Fruit fly (Drosophila melanogaster) whole organism, adult: ENCODE data around the gene SuUR.

ENCODE experiments used
- CG1620 ChIP-seq: fragments of 200-800 bp; sonication (Bioruptor generic); optimal IDR thresholded peaks from 2 replicates; lab custom pipeline; 2016; ENCODE audit warnings: missing biosample characterization, missing genetic modification characterization
- CG7101 ChIP-seq: fragments of 200-800 bp; sonication (Bioruptor generic); optimal IDR thresholded peaks from 2 replicates; lab custom pipeline; 2018; ENCODE audit warnings: missing biosample characterization, mild to moderate bottlenecking, missing genetic modification characterization, moderate library complexity
- Clk ChIP-seq: fragments of 200-800 bp; sonication (Bioruptor generic); optimal IDR thresholded peaks from 2 replicates; lab custom pipeline; 2017; ENCODE audit warnings: missing biosample characterization, missing genetic modification characterization
- Mnt ChIP-seq: fragments of 200-800 bp; sonication (Bioruptor generic); optimal IDR thresholded peaks from 2 replicates; lab custom pipeline; 2016; ENCODE audit warnings: missing biosample characterization, mild to moderate bottlenecking, missing genetic modification characterization
- bab1 ChIP-seq: fragments of 200-800 bp; sonication (Bioruptor generic); optimal IDR thresholded peaks from 3 replicates; lab custom pipeline; 2019; ENCODE audit warnings: missing biosample characterization, mild to moderate bottlenecking, missing genetic modification characterization, moderate library complexity
- kay ChIP-seq: fragments of 200-800 bp; sonication (Bioruptor generic); peaks from one replicate; lab custom pipeline; 2016; ENCODE audit warnings: missing biosample characterization, missing genetic modification characterization, borderline replicate concordance

DNA sequence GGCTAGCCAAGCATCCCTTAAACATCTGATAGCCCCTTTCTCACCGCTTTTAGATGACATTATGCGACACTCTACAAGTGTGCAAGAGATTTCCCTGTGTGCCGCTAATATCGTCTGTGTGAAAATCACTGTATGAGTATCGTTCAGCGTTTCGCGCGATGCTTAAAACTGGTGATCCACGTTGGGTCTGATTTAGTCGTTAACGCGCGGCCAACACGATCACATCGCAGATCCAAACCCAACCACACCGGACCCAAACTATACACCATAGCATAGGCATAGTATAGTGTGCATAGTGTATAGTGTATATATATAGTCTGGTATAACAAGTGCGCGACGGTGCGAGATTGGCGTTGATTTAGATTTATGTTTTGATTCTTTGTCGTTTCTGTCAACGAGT lies 10.9 kb upstream of the SuUR start, which contains the start of gene CG7888:
- TF ChIP-seq CG7101, result no peak
- TF ChIP-seq Clk (GFP tag; lab: Kevin White, UChicago), result no peak
- TF ChIP-seq Mnt (GFP tag; lab: Kevin White, UChicago), result no peak
- no peak for TF ChIP-seq kay (GFP tag; lab: Kevin White, UChicago)
- TF ChIP-seq bab1 (GFP tag; lab: Kevin White, UChicago), result no peak
- no peak for TF ChIP-seq CG1620 (GFP tag; lab: Kevin White, UChicago)
